Worm (Caenorhabditis elegans): ENCODE measurements around the gene Y43C5B.2.
"Not testable (repeated sequence)": the region's sequence is repeated elsewhere in the genome, so short reads cannot be mapped to it uniquely, and the experiment has no call there.

ce11 chrIV:10322650-10323049 lies 29.5 kb downstream of the Y43C5B.2 start, which contains the start of gene R09E10.1:
- TF ChIP-seq B0019.2 (GFP tag; conservative IDR thresholded peaks at IDR 0.05); nhr-120 (GFP tag; IDR thresholded peaks at IDR 0.05); nhr-80 (tag; optimal IDR thresholded peaks at IDR 0.05); C17E4.6 (GFP tag; IDR thresholded peaks at IDR 0.05); zfh-2 (GFP tag; conservative IDR thresholded peaks at IDR 0.05); lin-35 (GFP tag; optimal IDR thresholded peaks at IDR 0.05); let-526 (GFP tag; IDR thresholded peaks at IDR 0.05); madf-8 (GFP tag; conservative IDR thresholded peaks at IDR 0.05); unc-130 (GFP tag; optimal IDR thresholded peaks at IDR 0.05); hlh-12 (tag; optimal IDR thresholded peaks at IDR 0.05); ztf-26 (tag; optimal IDR thresholded peaks at IDR 0.05): not testable (repeated sequence)
